Worm (Caenorhabditis elegans): Measurements from ENCODE around the gene F58A6.1.
"Not testable (repeated sequence)": the region's sequence is repeated elsewhere in the genome, so short reads cannot be mapped to it uniquely, and the experiment has no call there.

Gene F58A6.1

ce11 chrII:5112082-5112481 is 30.6 kb upstream of the F58A6.1 start, which contains the start of gene F09C12.8:
Gene F09C12.8 (plus strand): TSS chrII:5112382.
- TF ChIP-seq elt-1 (tag; optimal IDR thresholded peaks at IDR 0.05; ENCODE audit: borderline replicate concordance, insufficient read depth) = no peak
- no peak for TF ChIP-seq blmp-1 (tag; optimal IDR thresholded peaks at IDR 0.05)
- no peak for TF ChIP-seq ceh-43 (GFP tag; optimal IDR thresholded peaks at IDR 0.05)
- no peak for TF ChIP-seq tbx-8 (GFP tag; optimal IDR thresholded peaks at IDR 0.05)
- TF ChIP-seq nhr-2 (tag; optimal IDR thresholded peaks at IDR 0.05) = no peak
- TF ChIP-seq lin-13 (tag; optimal IDR thresholded peaks at IDR 0.05) = no peak
- TF ChIP-seq ceh-39 (tag; optimal IDR thresholded peaks at IDR 0.05) = no peak
- TF ChIP-seq ceh-83 (GFP tag; optimal IDR thresholded peaks at IDR 0.05) = no peak
- no peak for TF ChIP-seq elt-3 (tag; optimal IDR thresholded peaks at IDR 0.05)
- no peak for TF ChIP-seq mep-1 (tag; optimal IDR thresholded peaks at IDR 0.05)
- TF ChIP-seq lsy-2 (tag; optimal IDR thresholded peaks at IDR 0.05) = no peak

ce11 chrII:5115235-5115634 is 27.5 kb upstream of the F58A6.1 start, which contains the start of gene msp-74:
Gene msp-74 (minus strand): TSS chrII:5115335.
- TF ChIP-seq ceh-43 (GFP tag; optimal IDR thresholded peaks at IDR 0.05); nhr-2 (tag; optimal IDR thresholded peaks at IDR 0.05); hlh-1 (tag; optimal IDR thresholded peaks at IDR 0.05): not testable (repeated sequence)

ce11 chrII:5115733-5116132 is 27.0 kb upstream of the F58A6.1 start, which contains the start of gene srsy-1:
Gene srsy-1 (plus strand): TSS chrII:5116033.
- no peak for TF ChIP-seq nhr-28 (tag; optimal IDR thresholded peaks at IDR 0.05)
- TF ChIP-seq flh-1 (GFP tag; optimal IDR thresholded peaks at IDR 0.05) = no peak
- TF ChIP-seq mep-1 (tag; optimal IDR thresholded peaks at IDR 0.05) = no peak
- no peak for TF ChIP-seq nhr-76 (tag; optimal IDR thresholded peaks at IDR 0.05)
- TF ChIP-seq lin-32 (GFP tag; optimal IDR thresholded peaks at IDR 0.05) = no peak
- TF ChIP-seq lsy-2 (tag; optimal IDR thresholded peaks at IDR 0.05) = no peak
- TF ChIP-seq mab-5 (tag; optimal IDR thresholded peaks at IDR 0.05) = no peak
- no peak for TF ChIP-seq unc-39 (tag; optimal IDR thresholded peaks at IDR 0.05)
- no peak for TF ChIP-seq ceh-43 (GFP tag; optimal IDR thresholded peaks at IDR 0.05)
- TF ChIP-seq elt-3 (tag; optimal IDR thresholded peaks at IDR 0.05) = no peak
- no peak for TF ChIP-seq ztf-11 (tag; optimal IDR thresholded peaks at IDR 0.05)
- TF ChIP-seq zip-8 (tag; optimal IDR thresholded peaks at IDR 0.05) = no peak
- TF ChIP-seq ham-2 (GFP tag; optimal IDR thresholded peaks at IDR 0.05) = no peak
- TF ChIP-seq sem-2 (GFP tag; optimal IDR thresholded peaks at IDR 0.05) = no peak
- TF ChIP-seq bed-3 (GFP tag; optimal IDR thresholded peaks at IDR 0.05) = no peak
- TF ChIP-seq ceh-83 (GFP tag; optimal IDR thresholded peaks at IDR 0.05) = no peak
- no peak for TF ChIP-seq snpc-4 (tag; optimal IDR thresholded peaks at IDR 0.05)
- TF ChIP-seq elt-1 (tag; optimal IDR thresholded peaks at IDR 0.05; ENCODE audit: borderline replicate concordance, insufficient read depth) = no peak
- no peak for TF ChIP-seq nhr-12 (tag; optimal IDR thresholded peaks at IDR 0.05)

ce11 chrII:5120612-5121011 is 22.1 kb upstream of the F58A6.1 start:
- TF ChIP-seq unc-62 (GFP tag; optimal IDR thresholded peaks at IDR 0.05) (peak; percentile 86), unc-39 (tag; optimal IDR thresholded peaks at IDR 0.05) (no peak)

- TF ChIP-seq bed-3 (GFP tag; optimal IDR thresholded peaks at IDR 0.05) (no peak), ceh-43 (GFP tag; optimal IDR thresholded peaks at IDR 0.05) (no peak), nhr-2 (tag; optimal IDR thresholded peaks at IDR 0.05) (no peak), cnd-1 (tag; optimal IDR thresholded peaks at IDR 0.05) (no peak), hlh-1 (tag; optimal IDR thresholded peaks at IDR 0.05) (no peak), zip-8 (tag; optimal IDR thresholded peaks at IDR 0.05) (no peak), unc-62 (GFP tag; optimal IDR thresholded peaks at IDR 0.05) (no peak), sptf-1 (tag; optimal IDR thresholded peaks at IDR 0.05) (no peak), snpc-4 (tag; optimal IDR thresholded peaks at IDR 0.05) (no peak), ztf-11 (tag; optimal IDR thresholded peaks at IDR 0.05) (no peak), ces-1 (GFP tag; optimal IDR thresholded peaks at IDR 0.05) (no peak), elt-3 (tag; optimal IDR thresholded peaks at IDR 0.05) (no peak)
These were observed 12.6 kb upstream of the F58A6.1 start, which contains the start of gene lgc-56 for ce11 chrII:5130081-5130480. Gene lgc-56 (plus strand): TSS chrII:5130381.

ce11 chrII:5131800-5132199 is 10.9 kb upstream of the F58A6.1 start:
- no peak for TF ChIP-seq blmp-1 (tag; optimal IDR thresholded peaks at IDR 0.05)
- no peak for TF ChIP-seq M03D4.4 (tag; optimal IDR thresholded peaks at IDR 0.05)
- TF ChIP-seq snpc-4 (tag; optimal IDR thresholded peaks at IDR 0.05) = no peak
- TF ChIP-seq lin-32 (GFP tag; optimal IDR thresholded peaks at IDR 0.05) = no peak
- TF ChIP-seq ceh-43 (GFP tag; optimal IDR thresholded peaks at IDR 0.05) = no peak
- no peak for TF ChIP-seq elt-3 (tag; optimal IDR thresholded peaks at IDR 0.05)
- TF ChIP-seq unc-39 (tag; optimal IDR thresholded peaks at IDR 0.05) = no peak
- TF ChIP-seq drap-1 (GFP tag; optimal IDR thresholded peaks at IDR 0.05) = no peak
- TF ChIP-seq nhr-12 (tag; optimal IDR thresholded peaks at IDR 0.05) = no peak
- no peak for TF ChIP-seq sem-2 (GFP tag; optimal IDR thresholded peaks at IDR 0.05)
